Worm (Caenorhabditis elegans) whole organism, L1 larva: Measurements from ENCODE around the gene oac-41.

Experiments used
- fkh-10 ChIP-seq: sonication (generic microtip); optimal IDR thresholded peaks from 2 replicates; lab custom pipeline; 2017; ENCODE audit warnings: missing biosample characterization, missing genetic modification reagents, missing genetic modification characterization
- lin-14 ChIP-seq: fragments of 200-800 bp; sonication (Bioruptor generic); optimal IDR thresholded peaks from 2 replicates; lab custom pipeline; 2018; ENCODE audit warnings: mild to moderate bottlenecking, missing genetic modification characterization, moderate library complexity, missing compliant biosample characterization
- lin-39 ChIP-seq: fragments of 150-350 bp; optimal IDR thresholded peaks from 2 replicates; lab custom pipeline; 2014; ENCODE audit warnings: missing biosample characterization, missing genetic modification reagents, missing genetic modification characterization

DNA sequence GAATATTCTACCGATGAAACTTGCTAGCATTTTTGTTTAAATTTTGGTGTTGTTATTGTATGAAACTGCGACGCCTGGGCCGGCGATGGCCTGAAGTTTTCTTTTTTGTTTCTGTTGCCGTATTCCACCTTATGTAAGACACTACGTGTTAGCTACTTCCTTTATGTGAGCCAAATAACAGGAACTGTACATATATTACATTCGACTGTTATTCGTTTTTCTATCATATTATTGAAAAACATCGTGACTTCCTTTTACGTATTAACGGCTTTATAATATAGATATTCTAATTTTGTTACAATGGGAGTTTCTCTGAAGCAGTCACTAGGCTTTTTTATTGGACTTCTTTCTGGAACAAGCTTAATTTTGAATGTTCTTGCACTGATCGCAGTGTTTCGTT is 16.7 kb downstream of the oac-41 start, which contains the start of gene srx-3:
- TF ChIP-seq lin-14 (GFP tag; lab: Kevin White, UChicago) (no peak), lin-39 (tag; lab: Kevin White, UChicago) (no peak), fkh-10 (no peak)
